Comparison of ENCODE assay signal across 2 fruit fly cellular contexts in genomic region chrX:13909002-13909544, dm6.
TF ChIP-seq lines count a peak whose summit lies in the region.

No protein-coding gene starts in this region.

TF ChIP-seq in whole organism, embryonic, 481 proteins besides CTCF, POLR2A, EP300 and RAD21 (continued from another document):
- TF ChIP-seq CG13287 (GFP tag; IDR thresholded peaks at IDR 0.05; lab: Robert Waterston, UW; ENCODE audit: partially characterized antibody) (no peak), Camta (GFP tag; optimal IDR thresholded peaks at IDR 0.05; lab: Kevin White, UChicago) (no peak), CG3838 (GFP tag; optimal IDR thresholded peaks at IDR 0.05; lab: Kevin White, UChicago) (no peak), HLH3B (GFP tag; IDR thresholded peaks at IDR 0.05; lab: Robert Waterston, UW) (no peak), CG14014 (GFP tag; IDR thresholded peaks at IDR 0.05; lab: Robert Waterston, UW) (no peak), dysf (GFP tag; IDR thresholded peaks at IDR 0.05; lab: Robert Waterston, UW) (0 out of 3 replicates have a peak, but pooled peaks have one; percentile 8), zfh1 (GFP tag; IDR thresholded peaks at IDR 0.05; lab: Robert Waterston, UW) (0 out of 3 replicates have a peak, but pooled peaks have one; percentile 28), CG15601 (tag; optimal IDR thresholded peaks at IDR 0.05; lab: Kevin White, UChicago) (no peak), sc (optimal IDR thresholded peaks at IDR 0.05; lab: Kevin White, UChicago) (no peak), sc (GFP tag; optimal IDR thresholded peaks at IDR 0.05; lab: Kevin White, UChicago) (no peak), kah (GFP tag; optimal IDR thresholded peaks at IDR 0.05; lab: Kevin White, UChicago) (no peak), hth (optimal IDR thresholded peaks at IDR 0.05; lab: Kevin White, UChicago) (no peak), CG3163 (GFP tag; optimal IDR thresholded peaks at IDR 0.05; lab: Kevin White, UChicago) (no peak), MTF-1 (GFP tag; optimal IDR thresholded peaks at IDR 0.05; lab: Kevin White, UChicago; ENCODE audit: borderline replicate concordance) (no peak)

TF ChIP-seq in whole organism, prepupa, 60 proteins besides CTCF, POLR2A, EP300 and RAD21 (continued from another document):
- TF ChIP-seq Gug (GFP tag; IDR thresholded peaks at IDR 0.05; lab: Robert Waterston, UW): peak; percentile 51; the same call in 1 of the 2 replicates
- no peak for TF ChIP-seq CG34406 (GFP tag; optimal IDR thresholded peaks at IDR 0.05; lab: Kevin White, UChicago)
- TF ChIP-seq CG16779 (tag; optimal IDR thresholded peaks at IDR 0.05; lab: Kevin White, UChicago): no peak
- no peak for TF ChIP-seq CG7368 (GFP tag; optimal IDR thresholded peaks at IDR 0.05; lab: Kevin White, UChicago)
- TF ChIP-seq fd59A (GFP tag; optimal IDR thresholded peaks at IDR 0.05; lab: Kevin White, UChicago): no peak
- TF ChIP-seq ss (GFP tag; optimal IDR thresholded peaks at IDR 0.05; lab: Kevin White, UChicago): no peak
- peak; percentile 84 for TF ChIP-seq Hr4 (GFP tag; optimal IDR thresholded peaks at IDR 0.05; lab: Kevin White, UChicago)
- peak; percentile 11 for TF ChIP-seq CG6808 (GFP tag; optimal IDR thresholded peaks at IDR 0.05; lab: Kevin White, UChicago)
- TF ChIP-seq Met (GFP tag; optimal IDR thresholded peaks at IDR 0.05; lab: Kevin White, UChicago): peak; percentile 17
- TF ChIP-seq Eip78C (GFP tag; lab: Kevin White, UChicago): peak; percentile 86
- peak; percentile 7 for TF ChIP-seq CG11762 (GFP tag; optimal IDR thresholded peaks at IDR 0.05; lab: Kevin White, UChicago; ENCODE audit: insufficient read depth)
- peak; percentile 78 for TF ChIP-seq CG32006 (GFP tag; optimal IDR thresholded peaks at IDR 0.05; lab: Kevin White, UChicago)
- no peak for TF ChIP-seq CG11294 (GFP tag; IDR thresholded peaks at IDR 0.05; lab: Robert Waterston, UW)
- peak; percentile 36 for TF ChIP-seq lz (GFP tag; optimal IDR thresholded peaks at IDR 0.05; lab: Kevin White, UChicago)
- TF ChIP-seq CG10669 (GFP tag; optimal IDR thresholded peaks at IDR 0.05; lab: Kevin White, UChicago): peak; percentile 31
- TF ChIP-seq fkh (GFP tag; optimal IDR thresholded peaks at IDR 0.05; lab: Kevin White, UChicago): no peak
- no peak for TF ChIP-seq salr (GFP tag; optimal IDR thresholded peaks at IDR 0.05; lab: Kevin White, UChicago)
- TF ChIP-seq CG31627 (GFP tag; optimal IDR thresholded peaks at IDR 0.05; lab: Kevin White, UChicago): peak; percentile 18
- no peak for TF ChIP-seq CG9139 (GFP tag; optimal IDR thresholded peaks at IDR 0.05; lab: Kevin White, UChicago)
- no peak for TF ChIP-seq spab (GFP tag; optimal IDR thresholded peaks at IDR 0.05; lab: Kevin White, UChicago)
- peak; percentile 29 for TF ChIP-seq CG3032 (tag; optimal IDR thresholded peaks at IDR 0.05; lab: Kevin White, UChicago)
- no peak for TF ChIP-seq Hr38 (GFP tag; optimal IDR thresholded peaks at IDR 0.05; lab: Kevin White, UChicago)
- TF ChIP-seq CG8319 (GFP tag; optimal IDR thresholded peaks at IDR 0.05; lab: Kevin White, UChicago): no peak
- no peak for TF ChIP-seq fd85E (GFP tag; optimal IDR thresholded peaks at IDR 0.05; lab: Kevin White, UChicago)
- peak; percentile 63 for TF ChIP-seq pdm3 (GFP tag; optimal IDR thresholded peaks at IDR 0.05; lab: Kevin White, UChicago)
- peak; percentile 67 for TF ChIP-seq CG6276 (GFP tag; optimal IDR thresholded peaks at IDR 0.05; lab: Kevin White, UChicago)
- TF ChIP-seq CG10631 (GFP tag; optimal IDR thresholded peaks at IDR 0.05; lab: Kevin White, UChicago): peak; percentile 46
- TF ChIP-seq Eip75B (GFP tag; optimal IDR thresholded peaks at IDR 0.05; lab: Kevin White, UChicago): peak; percentile 29
- TF ChIP-seq vri (GFP tag; optimal IDR thresholded peaks at IDR 0.05; lab: Kevin White, UChicago): no peak
- peak; percentile 60; the same call in 2 of the 3 replicates for TF ChIP-seq CG6163 (GFP tag; IDR thresholded peaks at IDR 0.05; lab: Robert Waterston, UW)
- TF ChIP-seq Ets96B (tag; optimal IDR thresholded peaks at IDR 0.05; lab: Kevin White, UChicago): no peak
- no peak for TF ChIP-seq CG1621 (tag; optimal IDR thresholded peaks at IDR 0.05; lab: Kevin White, UChicago)
- peak; percentile 11 for TF ChIP-seq CG6792 (GFP tag; optimal IDR thresholded peaks at IDR 0.05; lab: Kevin White, UChicago)
- TF ChIP-seq CG3919 (GFP tag; optimal IDR thresholded peaks at IDR 0.05; lab: Kevin White, UChicago): peak; percentile 49
- TF ChIP-seq Sox15 (GFP tag; optimal IDR thresholded peaks at IDR 0.05; lab: Kevin White, UChicago): no peak
- peak; percentile 50 for TF ChIP-seq net (GFP tag; optimal IDR thresholded peaks at IDR 0.05; lab: Kevin White, UChicago)
